Worm (Caenorhabditis elegans): Measurements from ENCODE around the gene rpn-5.

ce11 chrII:4728687-4729086 is 30.5 kb upstream of the rpn-5 start:
- TF ChIP-seq lin-39 (tag; optimal IDR thresholded peaks at IDR 0.05), result no peak
- TF ChIP-seq nhr-129 (tag; optimal IDR thresholded peaks at IDR 0.05), result peak; percentile 72
- no peak for TF ChIP-seq alr-1 (tag; optimal IDR thresholded peaks at IDR 0.05)
- TF ChIP-seq F13H6.1 (tag; optimal IDR thresholded peaks at IDR 0.05), result peak; percentile 65
- TF ChIP-seq snpc-4 (tag; optimal IDR thresholded peaks at IDR 0.05), result no peak
- no peak for TF ChIP-seq ceh-82 (tag; optimal IDR thresholded peaks at IDR 0.05)

All from whole organism, L2 larva.